Worm (Caenorhabditis elegans): ENCODE measurements around the gene B0281.4.

Gene B0281.4

DNA sequence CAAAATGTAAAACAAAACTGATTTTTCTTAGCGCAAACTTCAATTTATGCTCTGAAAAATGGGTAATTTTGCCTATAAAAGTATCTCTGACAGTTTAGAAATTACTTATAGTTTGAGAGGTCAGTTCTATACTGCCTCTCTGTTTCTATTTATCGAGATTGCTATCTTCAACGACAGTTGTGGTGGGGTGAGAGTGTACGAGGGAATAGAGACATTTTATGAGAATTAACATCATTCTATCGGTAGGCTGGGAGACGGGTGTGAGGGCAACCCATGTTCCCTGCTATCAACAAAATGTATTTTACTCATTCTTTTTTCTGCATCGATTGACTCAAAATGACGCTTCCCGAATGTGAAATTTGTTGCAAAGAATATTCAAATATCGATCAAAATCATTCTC is 21.5 kb upstream of the B0281.4 start, which contains the start of gene ZK1240.3:
ZK1240.3 (plus strand) TSS at position 238 of the 400 bp plus-strand sequence.
- TF ChIP-seq madf-8 (GFP tag; conservative IDR thresholded peaks at IDR 0.05) (no peak), dox-1 (GFP tag; IDR thresholded peaks at IDR 0.05) (peak; percentile 50), unc-62 (GFP tag; optimal IDR thresholded peaks at IDR 0.05) (no peak), ets-4 (GFP tag; optimal IDR thresholded peaks at IDR 0.05) (peak; percentile 64), nhr-80 (tag; optimal IDR thresholded peaks at IDR 0.05) (peak; percentile 93)

DNA sequence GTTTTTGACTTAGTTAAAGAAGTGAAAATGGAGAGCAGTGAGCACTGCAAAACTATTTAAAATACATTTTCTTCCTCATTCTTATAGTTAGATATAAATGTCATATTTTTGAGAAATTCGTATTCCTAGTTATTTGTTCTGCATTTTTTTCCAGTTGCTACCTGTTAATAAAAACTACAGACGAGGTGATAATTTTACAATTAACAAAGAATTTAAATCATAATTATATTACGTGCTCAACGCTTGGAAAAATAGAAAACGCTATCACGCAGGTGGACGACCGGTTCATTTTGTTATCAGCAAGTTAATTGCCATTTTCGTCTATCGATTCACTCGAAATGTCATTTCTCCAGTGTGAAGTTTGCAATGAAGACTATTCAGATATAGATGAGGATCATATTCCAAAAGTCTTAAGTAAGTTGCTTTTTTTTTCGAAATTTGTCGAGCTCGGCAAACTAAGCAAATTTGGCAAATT is 19.3 kb upstream of the B0281.4 start, which contains the start of the genes ZK1240.5 and ZK1240.9:
ZK1240.5 (minus strand) TSS at position 51 of the 475 bp plus-strand sequence.
ZK1240.9 (plus strand) TSS at position 307 of the 475 bp plus-strand sequence.
- no peak for TF ChIP-seq Y56A3A.18 (GFP tag; IDR thresholded peaks at IDR 0.05)
- no peak for TF ChIP-seq ekl-4 (GFP tag; IDR thresholded peaks at IDR 0.05)
- TF ChIP-seq nhr-80 (tag; optimal IDR thresholded peaks at IDR 0.05): peak; percentile 57

DNA sequence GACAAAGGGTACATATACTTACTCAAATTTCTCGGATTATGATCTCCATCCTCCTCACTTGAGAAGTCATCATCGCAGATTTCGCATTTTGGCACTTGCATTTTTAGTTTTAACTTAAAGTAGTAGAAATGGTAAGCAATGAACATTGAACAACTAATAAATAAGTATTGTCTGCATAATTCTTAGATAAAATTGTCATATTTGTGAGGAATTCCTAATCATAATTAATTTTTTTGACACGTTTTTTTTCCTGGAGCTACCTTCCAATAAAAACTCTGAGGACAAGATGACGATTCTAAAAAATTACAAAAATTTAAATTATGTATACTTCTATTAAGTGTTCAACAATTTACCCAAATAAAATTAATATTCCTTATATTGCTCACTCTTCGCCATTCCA is 14.1 kb upstream of the B0281.4 start, which contains the start of the genes trim-21 and B0281.1:
trim-21 (minus strand) TSS at position 101 of the 400 bp plus-strand sequence.
B0281.1 (plus strand) TSS at position 321 of the 400 bp plus-strand sequence.
- TF ChIP-seq ztf-22 (GFP tag; optimal IDR thresholded peaks at IDR 0.05) (no peak), ceh-79 (tag; optimal IDR thresholded peaks at IDR 0.05) (no peak), chd-7 (tag; optimal IDR thresholded peaks at IDR 0.05) (no peak), tbp1 (GFP tag; optimal IDR thresholded peaks at IDR 0.05) (no peak), attf-6 (GFP tag; IDR thresholded peaks at IDR 0.05) (no peak), hmg-20 (GFP tag; IDR thresholded peaks at IDR 0.05) (no peak)

DNA sequence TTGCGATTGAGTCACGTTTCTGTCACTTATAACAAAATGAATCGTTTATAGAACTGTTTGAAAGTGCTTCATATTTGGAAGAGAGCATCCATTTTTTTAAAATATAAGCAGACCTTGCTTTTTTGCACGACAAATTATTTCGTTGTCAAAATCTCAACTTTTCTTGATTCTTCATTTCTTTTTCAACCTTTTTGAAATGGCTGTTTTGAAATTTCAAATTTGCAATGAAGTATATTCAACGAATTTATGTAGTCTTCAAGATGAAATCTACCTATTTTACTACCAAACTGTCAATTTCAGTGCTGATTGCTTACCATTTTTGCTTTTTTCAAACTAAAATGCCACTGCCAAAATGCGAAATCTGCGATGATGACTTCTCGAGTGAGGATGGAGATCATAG is 8.1 kb upstream of the B0281.4 start, which contains the start of gene B0281.3:
B0281.3 (plus strand) TSS at position 301 of the 400 bp plus-strand sequence.
- TF ChIP-seq C17E4.6 (GFP tag; IDR thresholded peaks at IDR 0.05) (no peak), ztf-26 (tag; optimal IDR thresholded peaks at IDR 0.05) (no peak), ztf-6 (GFP tag; IDR thresholded peaks at IDR 0.05) (no peak), rcor-1 (GFP tag; IDR thresholded peaks at IDR 0.05) (no peak), dox-1 (GFP tag; IDR thresholded peaks at IDR 0.05) (no peak), F39B2.1 (GFP tag; IDR thresholded peaks at IDR 0.05) (no peak)

DNA sequence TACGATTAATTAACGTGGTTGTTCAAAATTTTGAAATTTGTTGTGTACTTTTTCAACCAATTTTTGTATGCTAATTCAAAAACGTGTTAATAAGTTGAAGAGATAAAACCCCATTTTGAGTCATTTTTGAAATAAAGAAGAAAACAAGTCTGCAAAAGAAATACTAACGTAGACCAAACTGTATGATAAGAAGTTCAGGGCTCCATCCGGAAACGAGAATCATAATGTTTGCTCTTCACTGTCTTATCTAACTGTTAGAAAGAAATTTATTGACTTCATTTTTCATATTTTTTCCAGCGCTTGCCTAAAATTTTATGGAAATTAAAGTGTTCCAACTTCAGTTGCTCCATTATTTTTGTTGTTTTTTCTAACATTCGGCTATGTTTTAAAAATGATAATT is 6.9 kb upstream of the B0281.4 start:
- TF ChIP-seq lsl-1 (GFP tag; optimal IDR thresholded peaks at IDR 0.05) (no peak), lsy-27 (tag; optimal IDR thresholded peaks at IDR 0.05; ENCODE audit: borderline replicate concordance, insufficient read depth) (no peak), mcd-1 (GFP tag; IDR thresholded peaks at IDR 0.05) (no peak), snpc-3.4 (tag; optimal IDR thresholded peaks at IDR 0.05) (no peak), ets-4 (GFP tag; optimal IDR thresholded peaks at IDR 0.05) (no peak), hlh-26 (GFP tag; conservative IDR thresholded peaks at IDR 0.05) (no peak), nhr-80 (tag; optimal IDR thresholded peaks at IDR 0.05) (peak; percentile 62), bed-1 (GFP tag; IDR thresholded peaks at IDR 0.05) (no peak)

DNA sequence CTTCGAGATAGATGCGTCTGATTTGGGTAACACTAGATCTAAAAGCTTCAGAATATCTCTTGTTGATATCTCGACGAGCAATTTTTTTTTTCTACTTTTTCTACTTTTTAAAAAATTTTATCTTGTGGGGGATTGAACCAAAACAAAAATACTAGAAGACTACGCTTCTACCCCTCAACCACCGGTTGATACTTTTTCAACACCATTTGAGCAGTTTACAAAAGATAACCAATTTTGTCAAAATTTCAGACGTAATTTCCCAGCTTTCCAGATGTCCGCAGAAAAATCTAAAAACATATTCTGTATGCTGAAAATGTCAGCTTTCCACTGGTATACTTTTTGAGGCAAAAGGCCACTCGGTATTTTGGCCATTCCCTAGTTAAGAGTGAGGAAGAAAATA is 5.9 kb upstream of the B0281.4 start:
- TF ChIP-seq egl-44 (GFP tag; IDR thresholded peaks at IDR 0.05) (no peak), lsl-1 (GFP tag; optimal IDR thresholded peaks at IDR 0.05) (no peak), Y56A3A.18 (GFP tag; IDR thresholded peaks at IDR 0.05) (no peak), egrh-3 (GFP tag; IDR thresholded peaks at IDR 0.05) (no peak), Y95B8A.8 (GFP tag; IDR thresholded peaks at IDR 0.05) (no peak), atf-7 (tag; optimal IDR thresholded peaks at IDR 0.05) (no peak), somi-1 (GFP tag; optimal IDR thresholded peaks at IDR 0.05) (no peak), B0261.1 (tag; optimal IDR thresholded peaks at IDR 0.05) (peak; percentile 54), rpc-1 (optimal IDR thresholded peaks at IDR 0.05) (peak; percentile 46), rpc-1 (tag; optimal IDR thresholded peaks at IDR 0.05) (peak; percentile 70), ceh-91 (GFP tag; IDR thresholded peaks at IDR 0.05) (no peak), F52B5.7 (tag; optimal IDR thresholded peaks at IDR 0.05) (no peak), tbp1 (GFP tag; optimal IDR thresholded peaks at IDR 0.05) (peak; percentile 86), mes-4 (tag; optimal IDR thresholded peaks at IDR 0.05) (no peak), sea-2 (GFP tag; IDR thresholded peaks at IDR 0.05) (no peak), F10E7.11 (tag; optimal IDR thresholded peaks at IDR 0.05) (no peak), nhr-27 (tag; optimal IDR thresholded peaks at IDR 0.05) (no peak)

Measured in whole organism, young adult.